Worm (Caenorhabditis elegans): ENCODE data around the gene F23D12.1.

The F23D12.1 gene

ce11 chrX:14428052-14428451 is at the start of gene F23D12.1:
F23D12.1 (minus strand) TSS chrX:14428152.
- TF ChIP-seq aly-2 (tag; optimal IDR thresholded peaks at IDR 0.05) = no peak
- no peak for TF ChIP-seq tbx-2 (tag; optimal IDR thresholded peaks at IDR 0.05)
- no peak for TF ChIP-seq nhr-43 (tag; optimal IDR thresholded peaks at IDR 0.05; ENCODE audit: poor library complexity, severe bottlenecking)
- TF ChIP-seq ztf-11 (tag; optimal IDR thresholded peaks at IDR 0.05) = no peak
- TF ChIP-seq ceh-28 (tag; optimal IDR thresholded peaks at IDR 0.05) = no peak
- no peak for TF ChIP-seq egl-27 (tag; optimal IDR thresholded peaks at IDR 0.05)
- TF ChIP-seq snpc-4 (tag; optimal IDR thresholded peaks at IDR 0.05) = no peak
- no peak for TF ChIP-seq mdl-1 (tag; optimal IDR thresholded peaks at IDR 0.05)
- TF ChIP-seq fkh-10 (GFP tag; optimal IDR thresholded peaks at IDR 0.05) = no peak

ce11 chrX:14477338-14477737 is 49.4 kb upstream of the F23D12.1 start:
- TF ChIP-seq elt-2 (tag; optimal IDR thresholded peaks at IDR 0.05) = peak; percentile 17
- TF ChIP-seq snpc-4 (tag; optimal IDR thresholded peaks at IDR 0.05) = peak; percentile 92
- TF ChIP-seq nfya-1 (tag; optimal IDR thresholded peaks at IDR 0.05; ENCODE audit: insufficient read depth) = no peak

- TF ChIP-seq jun-1 (tag; optimal IDR thresholded peaks at IDR 0.05) (peak; percentile 68), unc-39 (tag; optimal IDR thresholded peaks at IDR 0.05) (no peak), sea-2 (GFP tag; optimal IDR thresholded peaks at IDR 0.05) (no peak), mml-1 (tag; optimal IDR thresholded peaks at IDR 0.05) (no peak), lsy-12 (tag; optimal IDR thresholded peaks at IDR 0.05) (peak; percentile 14), nhr-43 (tag; optimal IDR thresholded peaks at IDR 0.05; ENCODE audit: poor library complexity, severe bottlenecking) (peak; percentile 82), nhr-76 (tag; optimal IDR thresholded peaks at IDR 0.05) (no peak), snpc-4 (tag; optimal IDR thresholded peaks at IDR 0.05) (peak; percentile 98), skn-1 (tag; optimal IDR thresholded peaks at IDR 0.05) (peak; percentile 73), nhr-25 (tag; optimal IDR thresholded peaks at IDR 0.05) (peak; percentile 22), ceh-9 (tag; optimal IDR thresholded peaks at IDR 0.05) (no peak), elt-2 (tag; optimal IDR thresholded peaks at IDR 0.05) (peak; percentile 38), ceh-82 (tag; optimal IDR thresholded peaks at IDR 0.05) (no peak), nhr-23 (tag; optimal IDR thresholded peaks at IDR 0.05) (peak; percentile 69), hmg-11 (tag; optimal IDR thresholded peaks at IDR 0.05) (no peak), ceh-28 (tag; optimal IDR thresholded peaks at IDR 0.05) (peak; percentile 0), ZK546.5 (tag; optimal IDR thresholded peaks at IDR 0.05) (no peak), nfya-1 (tag; optimal IDR thresholded peaks at IDR 0.05; ENCODE audit: insufficient read depth) (no peak), elt-3 (tag; optimal IDR thresholded peaks at IDR 0.05) (peak in 1 of 3 experiments; percentile 22), tbx-2 (tag; optimal IDR thresholded peaks at IDR 0.05) (peak; percentile 68), fos-1 (tag; optimal IDR thresholded peaks at IDR 0.05) (no peak)
Observed at ce11 chrX:14476625-14477257, 48.8 kb upstream of the F23D12.1 start.

ce11 chrX:14473740-14474139 is 45.8 kb upstream of the F23D12.1 start, which contains the start of gene M163.5:
M163.5 (plus strand) TSS chrX:14474040.
- TF ChIP-seq pqm-1 (tag; optimal IDR thresholded peaks at IDR 0.05) (no peak), jun-1 (tag; optimal IDR thresholded peaks at IDR 0.05) (no peak), nhr-23 (tag; optimal IDR thresholded peaks at IDR 0.05) (no peak), nhr-12 (tag; optimal IDR thresholded peaks at IDR 0.05) (no peak), daf-12 (tag; optimal IDR thresholded peaks at IDR 0.05) (no peak)

ce11 chrX:14470687-14471086 is 42.7 kb upstream of the F23D12.1 start, which contains the start of gene M163.10:
M163.10 (plus strand) TSS chrX:14470987.
- no peak for TF ChIP-seq ceh-28 (tag; optimal IDR thresholded peaks at IDR 0.05)
- TF ChIP-seq R02D3.7 (tag; optimal IDR thresholded peaks at IDR 0.05) = no peak
- no peak for TF ChIP-seq unc-39 (tag; optimal IDR thresholded peaks at IDR 0.05)
- no peak for TF ChIP-seq lin-39 (tag; optimal IDR thresholded peaks at IDR 0.05)
- no peak for TF ChIP-seq mml-1 (tag; optimal IDR thresholded peaks at IDR 0.05)
- no peak for TF ChIP-seq fkh-2 (tag; optimal IDR thresholded peaks at IDR 0.05)
- no peak for TF ChIP-seq egl-27 (tag; optimal IDR thresholded peaks at IDR 0.05)
- no peak for TF ChIP-seq daf-12 (tag; optimal IDR thresholded peaks at IDR 0.05)
- no peak for TF ChIP-seq tbx-2 (tag; optimal IDR thresholded peaks at IDR 0.05)
- TF ChIP-seq nhr-237 (tag; optimal IDR thresholded peaks at IDR 0.05) = no peak
- TF ChIP-seq skn-1 (tag; optimal IDR thresholded peaks at IDR 0.05) = no peak
- no peak for TF ChIP-seq ceh-16 (tag; optimal IDR thresholded peaks at IDR 0.05)
- TF ChIP-seq hmg-11 (tag; optimal IDR thresholded peaks at IDR 0.05) = no peak
- TF ChIP-seq lin-15B (tag; optimal IDR thresholded peaks at IDR 0.05) = no peak
- no peak for TF ChIP-seq nhr-12 (tag; optimal IDR thresholded peaks at IDR 0.05)
- TF ChIP-seq ceh-9 (tag; optimal IDR thresholded peaks at IDR 0.05) = no peak
- no peak for TF ChIP-seq nhr-23 (tag; optimal IDR thresholded peaks at IDR 0.05)
- TF ChIP-seq elt-3 (tag; optimal IDR thresholded peaks at IDR 0.05) = no peak
- TF ChIP-seq sea-2 (GFP tag; optimal IDR thresholded peaks at IDR 0.05) = no peak
- TF ChIP-seq fos-1 (tag; optimal IDR thresholded peaks at IDR 0.05) = no peak

Measured in whole organism, L3 larva.